Worm (Caenorhabditis elegans): ENCODE measurements around the gene F28F8.7.

DNA sequence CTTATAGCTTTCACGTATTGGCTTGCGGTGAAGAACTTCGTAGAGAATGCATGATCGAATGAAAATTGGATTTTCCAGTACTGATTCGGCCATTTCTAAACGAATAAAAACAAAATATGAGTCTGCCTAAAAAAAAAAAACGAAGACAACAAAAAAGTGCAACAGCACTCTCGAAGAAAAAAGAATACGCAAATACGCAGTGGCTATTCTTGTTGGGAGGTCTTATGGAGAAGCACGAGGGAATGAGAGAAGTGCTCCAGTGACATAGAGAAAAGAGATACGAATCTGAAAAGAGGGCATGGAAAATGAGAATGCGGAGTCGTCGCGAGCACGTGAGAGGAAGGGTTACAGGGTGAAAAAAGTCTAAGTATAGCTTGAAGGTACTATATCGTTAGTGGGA, 11.8 kb upstream of the F28F8.7 start, which contains the start of gene fbxa-152:
- no peak for TF ChIP-seq unc-62 (GFP tag; optimal IDR thresholded peaks at IDR 0.05)
- TF ChIP-seq lsy-2 (tag; optimal IDR thresholded peaks at IDR 0.05): no peak
- TF ChIP-seq lin-39 (tag; optimal IDR thresholded peaks at IDR 0.05): no peak
- TF ChIP-seq dmd-4 (tag; optimal IDR thresholded peaks at IDR 0.05): no peak
- no peak for TF ChIP-seq R02D3.7 (tag; optimal IDR thresholded peaks at IDR 0.05)

Data from whole organism, L2 larva.